Fruit fly (Drosophila melanogaster) whole organism, wandering third instar larva: ENCODE results near the gene CG45413.

ENCODE experiments used
- Dfd ChIP-seq: fragments of >200 bp; optimal IDR thresholded peaks from 2 replicates; lab custom pipeline; 2017; ENCODE audit warnings: missing biosample characterization, missing genetic modification characterization
- Myc ChIP-seq: fragments of >200 bp; optimal IDR thresholded peaks from 2 replicates; lab custom pipeline; 2017
- rgr ChIP-seq: fragments of 200-800 bp; sonication (Bioruptor generic); optimal IDR thresholded peaks from 3 replicates; lab custom pipeline; 2016; ENCODE audit warnings: missing biosample characterization, mild to moderate bottlenecking, missing genetic modification characterization
- usp ChIP-seq: fragments of >200 bp; optimal IDR thresholded peaks from 2 replicates; lab custom pipeline; 2017; ENCODE audit warnings: missing biosample characterization, missing genetic modification characterization

- TF ChIP-seq Myc (lab: Kevin White, UChicago) (no peak), usp (GFP tag; lab: Kevin White, UChicago) (no peak), Dfd (GFP tag; lab: Kevin White, UChicago) (no peak), rgr (GFP tag; lab: Kevin White, UChicago) (no peak)
Measured at dm6 chr3L:6914776-6915175, 17.0 kb downstream of the CG45413 start, which contains the start of gene Prat2.
